Fruit fly (Drosophila melanogaster): ENCODE measurements around the gene RhoGEF64C.

dm6 chr3L:4721886-4722285 lies 29.3 kb downstream of the RhoGEF64C start:
- TF ChIP-seq EcR (GFP tag; optimal IDR thresholded peaks at IDR 0.05) (no peak), psq (optimal IDR thresholded peaks at IDR 0.05) (no peak), usp (GFP tag; optimal IDR thresholded peaks at IDR 0.05) (no peak), CG8478 (optimal IDR thresholded peaks at IDR 0.05) (no peak), pan (optimal IDR thresholded peaks at IDR 0.05) (no peak)
